Worm (Caenorhabditis elegans) whole organism, L1 larva: ENCODE results near the gene dmd-7.

Experiments
- C04F5.9 ChIP-seq: sonication (generic microtip); optimal IDR thresholded peaks from 2 replicates; lab custom pipeline; 2016; ENCODE audit warnings: missing genetic modification characterization, missing compliant biosample characterization
- C16A3.4 ChIP-seq: fragments of 150-350 bp; optimal IDR thresholded peaks from 2 replicates; lab custom pipeline; 2014; ENCODE audit warnings: missing biosample characterization, missing genetic modification characterization
- alr-1 ChIP-seq: fragments of 200-800 bp; sonication (Bioruptor generic); optimal IDR thresholded peaks from 2 replicates; lab custom pipeline; 2018; ENCODE audit warnings: borderline replicate concordance, mild to moderate bottlenecking, missing genetic modification characterization, missing compliant biosample characterization
- aly-2 ChIP-seq: fragments of 150-350 bp; optimal IDR thresholded peaks from 2 replicates; lab custom pipeline; 2014; ENCODE audit warnings: missing biosample characterization, missing genetic modification characterization
- blmp-1 ChIP-seq: fragments of 150-350 bp; optimal IDR thresholded peaks from 2 replicates; lab custom pipeline; 2014; ENCODE audit warnings: missing biosample characterization, missing genetic modification characterization
- ceh-88 ChIP-seq: fragments of 200-800 bp; sonication (Bioruptor generic); IDR thresholded peaks from 2 replicates; pipeline ENCODE4 v1.3.6; 2022; ENCODE audit warnings: missing genetic modification characterization, missing compliant biosample characterization
- ces-1 ChIP-seq: fragments of 150-350 bp; optimal IDR thresholded peaks from 2 replicates; lab custom pipeline; 2014; ENCODE audit warnings: missing biosample characterization, missing genetic modification reagents, missing genetic modification characterization
- dpl-1 ChIP-seq, 3 experiments: fragments of 150-350 bp in 2 of 3; sonication (generic microtip) in 1 of 3; optimal IDR thresholded peaks; 2 replicates each; lab custom pipeline; 2014 to 2017; ENCODE audit warnings: missing biosample characterization in 3 of 3, missing genetic modification characterization in 3 of 3, missing genetic modification reagents in 3 of 3
- efl-1 ChIP-seq, 4 experiments: fragments of 150-350 bp; optimal IDR thresholded peaks in 3 of 4; peaks in 1 of 4; 1 replicate in 1 of 4; 2 replicates in 3 of 4; lab custom pipeline; 2014; ENCODE audit warnings: missing biosample characterization in 2 of 4, missing genetic modification characterization in 2 of 4, missing genetic modification reagents in 2 of 4
- elt-2 ChIP-seq: sonication (generic microtip); optimal IDR thresholded peaks from 2 replicates; lab custom pipeline; 2016; ENCODE audit warnings: missing genetic modification characterization, mild to moderate bottlenecking, inconsistent platforms, missing compliant biosample characterization, missing genetic modification reagents
- elt-3 ChIP-seq, 6 experiments: fragments of 150-350 bp in 1 of 6; sonication (generic microtip); optimal IDR thresholded peaks; 2 replicates each; lab custom pipeline; 2017 to 2018; ENCODE audit warnings: missing biosample characterization in 6 of 6, missing genetic modification characterization in 6 of 6, inconsistent platforms in 1 of 6
- fkh-4 ChIP-seq: sonication (generic microtip); optimal IDR thresholded peaks from 2 replicates; lab custom pipeline; 2016; ENCODE audit warnings: missing compliant biosample characterization, missing genetic modification characterization, borderline replicate concordance
- fkh-8 ChIP-seq: sonication (generic microtip); optimal IDR thresholded peaks from 2 replicates; lab custom pipeline; 2016; ENCODE audit warnings: mild to moderate bottlenecking, missing genetic modification characterization, missing compliant biosample characterization
- grh-1 ChIP-seq: fragments of 200-800 bp; sonication (Bioruptor generic); IDR thresholded peaks from 2 replicates; pipeline ENCODE4 v1.3.6; 2022; ENCODE audit warnings: missing genetic modification reagents, missing genetic modification characterization, missing compliant biosample characterization
- irx-1 ChIP-seq: sonication (generic microtip); optimal IDR thresholded peaks from 2 replicates; lab custom pipeline; 2016; ENCODE audit warnings: missing genetic modification characterization, missing compliant biosample characterization
- isw-1 ChIP-seq: fragments of 200-800 bp; sonication (Bioruptor generic); IDR thresholded peaks from 2 replicates; pipeline ENCODE4 v1.3.6; 2022; ENCODE audit warnings: missing genetic modification characterization, missing compliant biosample characterization
- jun-1 ChIP-seq: fragments of 150-350 bp; optimal IDR thresholded peaks from 2 replicates; lab custom pipeline; 2014; ENCODE audit warnings: missing biosample characterization, missing genetic modification reagents, missing genetic modification characterization
- lin-14 ChIP-seq: fragments of 200-800 bp; sonication (Bioruptor generic); optimal IDR thresholded peaks from 2 replicates; lab custom pipeline; 2018; ENCODE audit warnings: mild to moderate bottlenecking, missing genetic modification characterization, moderate library complexity, missing compliant biosample characterization
- lin-35 ChIP-seq, 2 experiments: fragments of 150-350 bp; optimal IDR thresholded peaks; 2 replicates each; lab custom pipeline; 2014; ENCODE audit warnings: missing biosample characterization in 2 of 2, missing genetic modification characterization in 2 of 2, missing genetic modification reagents in 2 of 2
- lin-39 ChIP-seq: fragments of 150-350 bp; optimal IDR thresholded peaks from 2 replicates; lab custom pipeline; 2014; ENCODE audit warnings: missing biosample characterization, missing genetic modification reagents, missing genetic modification characterization
- lsy-2 ChIP-seq, 2 experiments: fragments of 150-350 bp; optimal IDR thresholded peaks; 2 replicates each; lab custom pipeline; 2014; ENCODE audit warnings: missing biosample characterization in 2 of 2, missing genetic modification characterization in 2 of 2
- mab-9 ChIP-seq: fragments of 200-800 bp; sonication (Bioruptor generic); IDR thresholded peaks from 2 replicates; pipeline ENCODE4 v1.3.6; 2022; ENCODE audit warnings: missing genetic modification reagents, missing genetic modification characterization, missing compliant biosample characterization
- mdl-1 ChIP-seq, 2 experiments: fragments of 150-350 bp; optimal IDR thresholded peaks; 2 replicates each; lab custom pipeline; 2014 to 2017; ENCODE audit warnings: missing biosample characterization in 2 of 2, missing genetic modification characterization in 2 of 2, inconsistent platforms in 1 of 2
- nhr-12 ChIP-seq: sonication (generic microtip); optimal IDR thresholded peaks from 2 replicates; lab custom pipeline; 2017; ENCODE audit warnings: missing biosample characterization, missing genetic modification characterization
- nhr-19 ChIP-seq: fragments of 200-800 bp; sonication (Bioruptor generic); conservative IDR thresholded peaks from 2 replicates; pipeline ENCODE4 v1.3.6; 2022; ENCODE audit warnings: missing genetic modification characterization, missing compliant biosample characterization
- nhr-20 ChIP-seq: sonication (generic microtip); optimal IDR thresholded peaks from 2 replicates; lab custom pipeline; 2016; ENCODE audit warnings: mild to moderate bottlenecking, missing genetic modification characterization, missing compliant biosample characterization
- nhr-28 ChIP-seq: fragments of 150-350 bp; optimal IDR thresholded peaks from 2 replicates; lab custom pipeline; 2014; ENCODE audit warnings: missing biosample characterization, missing genetic modification characterization
- nhr-47 ChIP-seq: sonication (generic microtip); optimal IDR thresholded peaks from 2 replicates; lab custom pipeline; 2016; ENCODE audit warnings: mild to moderate bottlenecking, missing genetic modification characterization, moderate library complexity, missing compliant biosample characterization
- nhr-71 ChIP-seq: sonication (generic microtip); optimal IDR thresholded peaks from 2 replicates; lab custom pipeline; 2016; ENCODE audit warnings: mild to moderate bottlenecking, missing genetic modification characterization, moderate library complexity, missing compliant biosample characterization
- nhr-77 ChIP-seq: fragments of 150-350 bp; optimal IDR thresholded peaks from 2 replicates; lab custom pipeline; 2014; ENCODE audit warnings: missing biosample characterization, missing genetic modification characterization
- nhr-85 ChIP-seq: sonication (generic microtip); peaks from one replicate; lab custom pipeline; 2016; ENCODE audit warnings: missing genetic modification characterization, inconsistent platforms, missing compliant biosample characterization
- nhr-90 ChIP-seq: sonication (generic microtip); optimal IDR thresholded peaks from 2 replicates; lab custom pipeline; 2016; ENCODE audit warnings: mild to moderate bottlenecking, missing genetic modification characterization, missing compliant biosample characterization; ENCODE audit not compliant: poor library complexity
- rnt-1 ChIP-seq: sonication (generic microtip); optimal IDR thresholded peaks from 2 replicates; lab custom pipeline; 2016; ENCODE audit warnings: mild to moderate bottlenecking, missing genetic modification characterization, moderate library complexity, missing compliant biosample characterization
- skn-1 ChIP-seq: fragments of 150-350 bp; optimal IDR thresholded peaks from 2 replicates; lab custom pipeline; 2014; ENCODE audit warnings: missing biosample characterization, missing genetic modification characterization
- snu-23 ChIP-seq: sonication (generic microtip); optimal IDR thresholded peaks from 2 replicates; lab custom pipeline; 2016; ENCODE audit warnings: missing genetic modification characterization, missing compliant biosample characterization
- sox-4 ChIP-seq: sonication (generic microtip); optimal IDR thresholded peaks from 2 replicates; lab custom pipeline; 2016; ENCODE audit warnings: missing genetic modification characterization, missing compliant biosample characterization
- swsn-7 ChIP-seq: sonication (generic microtip); optimal IDR thresholded peaks from 2 replicates; lab custom pipeline; 2016; ENCODE audit warnings: missing genetic modification characterization, missing compliant biosample characterization
- tbx-2 ChIP-seq: sonication (generic microtip); optimal IDR thresholded peaks from 2 replicates; lab custom pipeline; 2016; ENCODE audit warnings: missing genetic modification characterization, missing compliant biosample characterization
- unc-130 ChIP-seq: fragments of 150-350 bp; optimal IDR thresholded peaks from 2 replicates; lab custom pipeline; 2017; ENCODE audit warnings: missing biosample characterization, missing genetic modification characterization, inconsistent platforms
- unc-98 ChIP-seq: fragments of 200-800 bp; sonication (Bioruptor generic); IDR thresholded peaks from 2 replicates; pipeline ENCODE4 v1.3.6; 2022; ENCODE audit warnings: missing genetic modification characterization, missing compliant biosample characterization
- vab-15 ChIP-seq: sonication (generic microtip); optimal IDR thresholded peaks from 2 replicates; lab custom pipeline; 2017; ENCODE audit warnings: missing genotype, mild to moderate bottlenecking, missing genetic modification characterization, missing compliant biosample characterization
- xbp-1 ChIP-seq: sonication (generic microtip); optimal IDR thresholded peaks from 2 replicates; lab custom pipeline; 2016; ENCODE audit warnings: missing genetic modification characterization, missing compliant biosample characterization
- zag-1 ChIP-seq: fragments of 150-350 bp; optimal IDR thresholded peaks from 2 replicates; lab custom pipeline; 2014; ENCODE audit warnings: missing biosample characterization, missing genetic modification characterization

dmd-7 gene

DNA sequence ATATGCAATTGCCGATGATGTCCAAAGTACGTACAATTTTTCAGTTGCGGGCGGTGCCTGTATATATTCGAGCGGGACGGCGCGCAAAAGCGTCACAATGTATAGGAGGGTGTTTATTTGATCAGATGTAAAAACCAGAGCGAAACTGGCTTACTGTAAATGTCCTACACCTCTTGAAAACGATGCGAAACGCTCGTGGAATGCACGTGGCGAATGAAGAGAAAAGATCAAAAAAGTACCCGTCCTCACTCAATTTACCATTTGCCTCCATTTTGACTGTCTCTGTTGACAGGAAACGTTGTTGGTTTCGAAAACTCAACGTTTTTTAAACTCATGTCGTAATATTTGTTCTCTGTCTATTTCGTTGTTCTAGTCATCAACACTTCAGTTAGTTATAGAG, 6.0 kb upstream of the dmd-7 start (continued):
- TF ChIP-seq lin-14 (GFP tag; lab: Kevin White, UChicago) (peak; percentile 77), alr-1 (tag; lab: Kevin White, UChicago) (no peak), aly-2 (no peak), nhr-71 (tag; lab: Kevin White, UChicago) (peak; percentile 67), nhr-90 (tag; lab: Kevin White, UChicago) (peak; percentile 55), C04F5.9 (no peak), dpl-1 (GFP tag; optimal IDR thresholded peaks at IDR 0.05; lab: Kevin White, UChicago) (peak in 1 of 3 experiments; percentile 12), sox-4 (tag; lab: Kevin White, UChicago) (no peak), C16A3.4 (tag; lab: Kevin White, UChicago) (peak; percentile 36), efl-1 (optimal IDR thresholded peaks at IDR 0.05; lab: Kevin White, UChicago) (peak in 1 of 2 experiments; percentile 19), efl-1 (GFP tag; optimal IDR thresholded peaks at IDR 0.05 in 1 of 2; lab: Kevin White, UChicago) (peak in 1 of 2 experiments; percentile 93), irx-1 (tag; lab: Kevin White, UChicago) (no peak), tbx-2 (peak; percentile 76), nhr-28 (tag; lab: Kevin White, UChicago) (no peak), fkh-8 (no peak), unc-98 (GFP tag; lab: Robert Waterston, UW) (no peak), isw-1 (GFP tag; lab: Robert Waterston, UW) (no peak), mab-9 (no peak), ceh-88 (GFP tag; lab: Robert Waterston, UW) (0 out of 2 replicates have a peak, but pooled peaks have one; percentile 19), nhr-47 (tag; lab: Kevin White, UChicago) (peak; percentile 45), skn-1 (tag; lab: Kevin White, UChicago) (no peak), xbp-1 (no peak), lin-35 (GFP tag; optimal IDR thresholded peaks at IDR 0.05; lab: Kevin White, UChicago) (peak in 1 of 2 experiments; percentile 57), nhr-12 (tag; lab: Kevin White, UChicago) (no peak), elt-2 (tag; lab: Kevin White, UChicago) (no peak), grh-1 (GFP tag; lab: Robert Waterston, UW) (no peak), vab-15 (tag; lab: Kevin White, UChicago) (no peak), fkh-4 (tag; lab: Kevin White, UChicago) (no peak), nhr-77 (tag; lab: Kevin White, UChicago) (peak; percentile 85), blmp-1 (tag; lab: Kevin White, UChicago) (peak; percentile 8), lsy-2 (tag; optimal IDR thresholded peaks at IDR 0.05; lab: Kevin White, UChicago) (peak in 1 of 2 experiments; percentile 80), lin-39 (tag; lab: Kevin White, UChicago) (no peak), swsn-7 (tag; lab: Kevin White, UChicago) (peak; percentile 16)

DNA sequence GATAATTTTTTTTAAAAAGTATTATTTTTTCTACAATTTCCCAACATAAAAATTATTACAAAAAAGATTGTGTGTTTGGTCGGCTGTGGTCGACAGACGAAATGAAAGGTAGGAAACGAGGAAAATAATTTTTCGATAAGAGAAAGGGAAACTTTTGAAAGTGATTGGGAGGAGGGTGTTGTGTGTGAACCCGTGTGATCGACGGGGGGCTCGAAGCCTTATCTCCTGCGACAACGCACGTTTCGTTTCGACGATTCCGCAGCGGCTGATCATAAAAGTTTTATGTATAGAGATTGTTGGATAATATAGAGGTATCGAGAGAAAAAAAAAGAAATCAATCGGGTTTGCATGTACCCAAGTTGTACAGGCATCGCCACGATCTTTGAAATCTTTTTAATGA, 3.5 kb upstream of the dmd-7 start:
- TF ChIP-seq nhr-20: peak; percentile 65
- no peak for TF ChIP-seq ces-1
- peak in 2 of 6 experiments; percentile 51 for TF ChIP-seq elt-3 (tag; optimal IDR thresholded peaks at IDR 0.05; lab: Kevin White, UChicago)
- no peak for TF ChIP-seq jun-1 (tag; lab: Kevin White, UChicago)
- peak; percentile 69 for TF ChIP-seq lin-14 (GFP tag; lab: Kevin White, UChicago)
- peak; percentile 23 for TF ChIP-seq snu-23 (GFP tag; lab: Kevin White, UChicago)
- TF ChIP-seq nhr-85 (tag; lab: Kevin White, UChicago): peak; percentile 34
- TF ChIP-seq nhr-71 (tag; lab: Kevin White, UChicago): peak; percentile 57
- TF ChIP-seq sox-4 (tag; lab: Kevin White, UChicago): no peak
- TF ChIP-seq rnt-1 (tag; lab: Kevin White, UChicago): peak; percentile 24
- peak; percentile 88 for TF ChIP-seq elt-2 (tag; lab: Kevin White, UChicago)
- peak; percentile 52 for TF ChIP-seq unc-130 (tag; lab: Kevin White, UChicago)
- peak; percentile 46 for TF ChIP-seq nhr-90 (tag; lab: Kevin White, UChicago)
- peak in 1 of 2 experiments; percentile 14 for TF ChIP-seq mdl-1 (tag; optimal IDR thresholded peaks at IDR 0.05; lab: Kevin White, UChicago)
- peak; percentile 87 for TF ChIP-seq blmp-1 (tag; lab: Kevin White, UChicago)
- TF ChIP-seq zag-1 (tag; lab: Kevin White, UChicago): no peak
- peak; percentile 18; the same call in 1 of the 2 replicates for TF ChIP-seq nhr-19 (GFP tag; lab: Robert Waterston, UW)
